Fruit fly (Drosophila melanogaster): ENCODE data around the gene E5.
A peak's percentile ranks its signal among the peaks of the same experiment; 100 is the strongest.

The E5 gene

dm6 chr3R:13880872-13881271 is 6.2 kb upstream of the E5 start (continued):
- TF ChIP-seq CG3995 (GFP tag; optimal IDR thresholded peaks at IDR 0.05) (no peak), Mes4 (GFP tag; optimal IDR thresholded peaks at IDR 0.05) (no peak), CG8924 (tag; optimal IDR thresholded peaks at IDR 0.05) (no peak), CG17328 (GFP tag; IDR thresholded peaks at IDR 0.05) (0 out of 2 replicates have a peak, but pooled peaks have one; percentile 43), Dek (tag; optimal IDR thresholded peaks at IDR 0.05) (no peak), Dp (GFP tag; optimal IDR thresholded peaks at IDR 0.05) (no peak), Tbp (GFP tag; optimal IDR thresholded peaks at IDR 0.05) (no peak), CG10979 (tag; optimal IDR thresholded peaks at IDR 0.05) (peak; percentile 44), CG10321 (GFP tag; IDR thresholded peaks at IDR 0.05) (no peak), Spps (tag; optimal IDR thresholded peaks at IDR 0.05) (no peak), maf-S (GFP tag; optimal IDR thresholded peaks at IDR 0.05) (no peak), CG15696 (tag; optimal IDR thresholded peaks at IDR 0.05) (peak; percentile 42), hkb (optimal IDR thresholded peaks at IDR 0.05) (no peak), hkb (GFP tag; IDR thresholded peaks at IDR 0.05) (no peak), CG10267 (tag; optimal IDR thresholded peaks at IDR 0.05) (peak; percentile 9), peb (GFP tag; IDR thresholded peaks at IDR 0.05) (no peak), tio (GFP tag; optimal IDR thresholded peaks at IDR 0.05) (no peak), bbx (GFP tag; IDR thresholded peaks at IDR 0.05; ENCODE audit: partially characterized antibody) (no peak), CG14014 (GFP tag; IDR thresholded peaks at IDR 0.05) (no peak), sens (GFP tag) (peak; percentile 62), ap (GFP tag; IDR thresholded peaks at IDR 0.05) (no peak), CG18476 (GFP tag; optimal IDR thresholded peaks at IDR 0.05) (no peak), lola (GFP tag; optimal IDR thresholded peaks at IDR 0.05) (peak in 1 of 3 experiments; percentile 37), hb (GFP tag; IDR thresholded peaks at IDR 0.05; ENCODE audit: partially characterized antibody) (no peak), Hey (tag; optimal IDR thresholded peaks at IDR 0.05) (no peak), bsh (GFP tag; optimal IDR thresholded peaks at IDR 0.05) (peak in 1 of 2 experiments; percentile 42), phol (tag; optimal IDR thresholded peaks at IDR 0.05) (peak; percentile 17)

dm6 chr3R:13879349-13879748 is 4.6 kb upstream of the E5 start:
- TF ChIP-seq prd (optimal IDR thresholded peaks at IDR 0.05) (no peak), prd (GFP tag; IDR thresholded peaks at IDR 0.05) (peak; percentile 31; the same call in 1 of the 3 replicates), Hand (GFP tag; optimal IDR thresholded peaks at IDR 0.05) (no peak), insv (GFP tag; optimal IDR thresholded peaks at IDR 0.05) (no peak), CG4328 (GFP tag; optimal IDR thresholded peaks at IDR 0.05) (no peak), CG3726 (GFP tag; IDR thresholded peaks at IDR 0.05) (0 out of 3 replicates have a peak, but pooled peaks have one; percentile 23), zen (tag; optimal IDR thresholded peaks at IDR 0.05) (peak; percentile 94), gt (GFP tag; IDR thresholded peaks at IDR 0.05) (no peak), CG15479 (GFP tag; optimal IDR thresholded peaks at IDR 0.05) (peak; percentile 77), ems (GFP tag; optimal IDR thresholded peaks at IDR 0.05) (no peak), CG8944 (GFP tag; optimal IDR thresholded peaks at IDR 0.05) (no peak), dysf (GFP tag; IDR thresholded peaks at IDR 0.05) (0 out of 3 replicates have a peak, but pooled peaks have one; percentile 14), cad (GFP tag; optimal IDR thresholded peaks at IDR 0.05) (peak; percentile 49), pfk (GFP tag; optimal IDR thresholded peaks at IDR 0.05) (no peak), lov (optimal IDR thresholded peaks at IDR 0.05) (no peak), lov (GFP tag; IDR thresholded peaks at IDR 0.05) (0 out of 3 replicates have a peak, but pooled peaks have one; percentile 16)

Data from whole organism, embryonic.